Fruit fly (Drosophila melanogaster): ENCODE results near the gene CG31200.

- TF ChIP-seq usp (GFP tag; optimal IDR thresholded peaks at IDR 0.05) (no peak), EcR (GFP tag; optimal IDR thresholded peaks at IDR 0.05) (no peak), Dll (optimal IDR thresholded peaks at IDR 0.05) (no peak), psq (optimal IDR thresholded peaks at IDR 0.05) (no peak), pan (optimal IDR thresholded peaks at IDR 0.05) (no peak)
Observed at dm6 chr3R:20714360-20714759, 30.8 kb downstream of the CG31200 start, which contains the start of gene Oamb.

All from whole organism.